Fruit fly (Drosophila melanogaster) Kc167 (cell line): Measurements from ENCODE around the gene CG12672.

Experiments used
- Myc ChIP-seq: fragments of >200 bp; optimal IDR thresholded peaks from 2 replicates; lab custom pipeline; 2017; ENCODE audit warnings: missing external identifiers
- Sin3A ChIP-seq: fragments of >200 bp; optimal IDR thresholded peaks from 2 replicates; lab custom pipeline; 2018; ENCODE audit warnings: missing external identifiers
- h ChIP-seq: fragments of >200 bp; optimal IDR thresholded peaks from 3 replicates; lab custom pipeline; 2018; ENCODE audit warnings: missing external identifiers
- insv ChIP-seq: fragments of >200 bp; optimal IDR thresholded peaks from 3 replicates; lab custom pipeline; 2018; ENCODE audit warnings: missing external identifiers
- psq ChIP-seq: fragments of >200 bp; optimal IDR thresholded peaks from 2 replicates; lab custom pipeline; 2017; ENCODE audit warnings: missing external identifiers
- ttk ChIP-seq: sonication (Bioruptor generic); optimal IDR thresholded peaks from 2 replicates; lab custom pipeline; 2017; ENCODE audit warnings: missing external identifiers

- TF ChIP-seq Myc (no peak), h (lab: Kevin White, UChicago) (no peak), psq (lab: Kevin White, UChicago) (no peak), ttk (lab: Kevin White, UChicago) (no peak), insv (lab: Kevin White, UChicago) (no peak), Sin3A (lab: Kevin White, UChicago) (no peak)
Observed at dm6 chrX:17968134-17968533, 39.3 kb downstream of the CG12672 start.
